Worm (Caenorhabditis elegans): ENCODE data around the gene pho-11.

pho-11 gene

ce11 chrII:9967999-9968706 is 36.5 kb downstream of the pho-11 start, which contains the start of the genes R53.4 and psf-1 (continued):
- TF ChIP-seq grh-1 (GFP tag; IDR thresholded peaks at IDR 0.05) (peak; percentile 41; the same call in 1 of the 2 replicates), xbp-1 (tag; optimal IDR thresholded peaks at IDR 0.05) (peak; percentile 61), ces-1 (GFP tag; optimal IDR thresholded peaks at IDR 0.05) (no peak), dpl-1 (GFP tag; optimal IDR thresholded peaks at IDR 0.05) (peak; percentile 79 to 91 (median 83)), snpc-4 (tag; optimal IDR thresholded peaks at IDR 0.05) (peak; percentile 23), lin-14 (GFP tag; optimal IDR thresholded peaks at IDR 0.05) (peak; percentile 75), F16B12.6 (tag; optimal IDR thresholded peaks at IDR 0.05) (peak; percentile 55), nhr-85 (tag) (peak; percentile 62), nhr-19 (GFP tag; conservative IDR thresholded peaks at IDR 0.05) (peak; percentile 48), pag-3 (tag; optimal IDR thresholded peaks at IDR 0.05; ENCODE audit: borderline replicate concordance, insufficient read depth) (no peak), unc-130 (tag; optimal IDR thresholded peaks at IDR 0.05) (peak; percentile 32), efl-1 (optimal IDR thresholded peaks at IDR 0.05) (peak; percentile 66 to 86), efl-1 (GFP tag; optimal IDR thresholded peaks at IDR 0.05 in 1 of 2) (peak; percentile 87 to 97), C16A3.4 (tag; optimal IDR thresholded peaks at IDR 0.05) (peak; percentile 61), unc-86 (tag; optimal IDR thresholded peaks at IDR 0.05) (peak; percentile 30), zag-1 (tag; optimal IDR thresholded peaks at IDR 0.05) (no peak), nhr-20 (tag; optimal IDR thresholded peaks at IDR 0.05) (peak; percentile 71), mef-2 (tag; optimal IDR thresholded peaks at IDR 0.05) (no peak)

- TF ChIP-seq lsy-2 (tag; optimal IDR thresholded peaks at IDR 0.05), result peak in 1 of 2 experiments; percentile 38
- no peak for TF ChIP-seq efl-1 (optimal IDR thresholded peaks at IDR 0.05)
- TF ChIP-seq efl-1 (GFP tag; optimal IDR thresholded peaks at IDR 0.05 in 1 of 2), result peak in 1 of 2 experiments; percentile 30
- TF ChIP-seq unc-30 (tag; optimal IDR thresholded peaks at IDR 0.05), result no peak
Measured at ce11 chrII:9970438-9971092, 38.9 kb downstream of the pho-11 start, which contains the start of gene R53.5. Gene R53.5 (minus strand): TSS chrII:9970488.

- TF ChIP-seq aly-2 (tag; optimal IDR thresholded peaks at IDR 0.05) (no peak), nhr-20 (tag; optimal IDR thresholded peaks at IDR 0.05) (peak; percentile 8), hpl-2 (GFP tag; optimal IDR thresholded peaks at IDR 0.05) (no peak), nhr-77 (tag; optimal IDR thresholded peaks at IDR 0.05) (no peak), lin-35 (GFP tag; optimal IDR thresholded peaks at IDR 0.05) (peak in 1 of 2 experiments; percentile 21), pag-3 (tag; optimal IDR thresholded peaks at IDR 0.05; ENCODE audit: borderline replicate concordance, insufficient read depth) (no peak), nhr-11 (tag; optimal IDR thresholded peaks at IDR 0.05) (no peak), skn-1 (tag; optimal IDR thresholded peaks at IDR 0.05) (no peak), egl-27 (tag; optimal IDR thresholded peaks at IDR 0.05) (no peak), nhr-85 (tag) (peak; percentile 89), nhr-19 (GFP tag; conservative IDR thresholded peaks at IDR 0.05) (no peak), elt-2 (tag; optimal IDR thresholded peaks at IDR 0.05) (peak; percentile 71), efl-1 (optimal IDR thresholded peaks at IDR 0.05) (no peak), efl-1 (GFP tag; optimal IDR thresholded peaks at IDR 0.05 in 1 of 2) (peak in 1 of 2 experiments; percentile 1), unc-30 (tag; optimal IDR thresholded peaks at IDR 0.05) (no peak), mep-1 (tag; optimal IDR thresholded peaks at IDR 0.05) (no peak), swsn-7 (tag; optimal IDR thresholded peaks at IDR 0.05) (no peak), unc-62 (GFP tag; optimal IDR thresholded peaks at IDR 0.05) (no peak), lin-14 (GFP tag; optimal IDR thresholded peaks at IDR 0.05) (peak; percentile 64), Y116A8C.19 (tag; optimal IDR thresholded peaks at IDR 0.05; ENCODE audit: borderline replicate concordance) (no peak), fos-1 (tag; optimal IDR thresholded peaks at IDR 0.05) (no peak), ceh-8 (GFP tag; optimal IDR thresholded peaks at IDR 0.05) (no peak), tlp-1 (tag; optimal IDR thresholded peaks at IDR 0.05) (peak; percentile 36), sup-37 (GFP tag; optimal IDR thresholded peaks at IDR 0.05) (no peak)
Measured at ce11 chrII:9974210-9974609, 42.6 kb downstream of the pho-11 start.

Data from whole organism, L1 larva.